Worm (Caenorhabditis elegans) whole organism, L4 larva: ENCODE data around the gene srx-131.

Experiments used
- fkh-10 ChIP-seq: fragments of 150-350 bp; optimal IDR thresholded peaks from 2 replicates; lab custom pipeline; 2014; ENCODE audit warnings: missing biosample characterization, missing genetic modification reagents, missing genetic modification characterization
- lim-7 ChIP-seq: fragments of 200-800 bp; sonication (Bioruptor generic); IDR thresholded peaks from 2 replicates; pipeline ENCODE4 v1.3.6; 2022; ENCODE audit warnings: missing genetic modification characterization, missing compliant biosample characterization
- madf-5 ChIP-seq, 2 experiments: fragments of 200-800 bp; sonication (Bioruptor generic); IDR thresholded peaks; 2 replicates each; pipeline ENCODE4 v1.3.6; 2022; ENCODE audit warnings: missing compliant biosample characterization in 2 of 2, missing genetic modification characterization in 2 of 2
- nhr-102 ChIP-seq: sonication (generic microtip); optimal IDR thresholded peaks from 2 replicates; lab custom pipeline; 2016; ENCODE audit warnings: mild to moderate bottlenecking, missing genetic modification characterization, moderate library complexity, missing compliant biosample characterization
- nhr-25 ChIP-seq: sonication (generic microtip); optimal IDR thresholded peaks from 2 replicates; lab custom pipeline; 2017; ENCODE audit warnings: missing genetic modification characterization, mild to moderate bottlenecking, missing compliant biosample characterization, antibody characterized with exemption, moderate library complexity, borderline replicate concordance; ENCODE audit not compliant: insufficient read depth
- nhr-76 ChIP-seq: fragments of 150-350 bp; optimal IDR thresholded peaks from 2 replicates; lab custom pipeline; 2014; ENCODE audit warnings: missing biosample characterization, missing genetic modification characterization
- nhr-77 ChIP-seq: fragments of 150-350 bp; optimal IDR thresholded peaks from 2 replicates; lab custom pipeline; 2014; ENCODE audit warnings: missing biosample characterization, missing genetic modification characterization
- php-3 ChIP-seq: fragments of 200-800 bp; sonication (Bioruptor generic); IDR thresholded peaks from 2 replicates; pipeline ENCODE4 v1.3.6; 2022; ENCODE audit warnings: missing genetic modification reagents, missing genetic modification characterization, missing compliant biosample characterization
- set-16 ChIP-seq: fragments of 200-800 bp; sonication (Bioruptor generic); IDR thresholded peaks from 2 replicates; pipeline ENCODE4 v1.3.6; 2022; ENCODE audit warnings: missing genetic modification reagents, missing genetic modification characterization, missing compliant biosample characterization
- snpc-4 ChIP-seq: fragments of 150-350 bp; optimal IDR thresholded peaks from 2 replicates; lab custom pipeline; 2014; ENCODE audit warnings: missing biosample characterization, missing genetic modification characterization
- unc-62 ChIP-seq, 3 experiments: fragments of 150-350 bp in 1 of 3; sonication (generic microtip); optimal IDR thresholded peaks in 2 of 3; peaks in 1 of 3; 1 replicate in 1 of 3; 2 replicates in 2 of 3; lab custom pipeline; 2014 to 2017; ENCODE audit warnings: missing biosample characterization in 3 of 3, missing genetic modification characterization in 3 of 3, missing genetic modification reagents in 3 of 3, missing genotype in 1 of 3
- zag-1 ChIP-seq: fragments of 150-350 bp; optimal IDR thresholded peaks from 2 replicates; lab custom pipeline; 2014; ENCODE audit warnings: missing biosample characterization, missing genetic modification characterization
- ztf-11 ChIP-seq: fragments of 150-350 bp; optimal IDR thresholded peaks from 2 replicates; lab custom pipeline; 2014; ENCODE audit warnings: missing biosample characterization, missing genetic modification characterization

DNA sequence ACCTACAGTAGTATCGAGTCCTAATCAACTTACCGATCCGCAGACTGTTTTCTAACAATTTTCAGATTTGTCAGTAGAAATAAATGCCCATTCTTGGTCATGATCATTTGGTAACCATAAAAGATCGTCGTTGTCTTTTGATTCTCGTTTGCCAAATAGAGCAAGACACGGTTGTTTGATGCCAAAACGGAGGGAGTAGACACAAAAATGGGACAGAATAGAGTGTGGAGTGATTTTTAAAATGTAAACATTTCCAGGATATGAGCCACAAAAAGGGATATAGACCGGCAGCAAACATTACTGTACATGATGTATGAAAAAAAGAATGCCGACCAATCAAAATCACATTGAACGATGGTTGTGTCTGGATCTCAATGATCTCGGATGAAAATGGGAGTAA is 28.4 kb upstream of the srx-131 start, which contains the start of gene F55B12.2:
- no peak for TF ChIP-seq nhr-25 (tag; lab: Kevin White, UChicago)
- no peak for TF ChIP-seq zag-1 (tag; lab: Kevin White, UChicago)
- no peak for TF ChIP-seq nhr-77 (tag; lab: Kevin White, UChicago)
- TF ChIP-seq unc-62 (GFP tag; optimal IDR thresholded peaks at IDR 0.05 in 1 of 2; lab: Kevin White, UChicago), result no peak
- no peak for TF ChIP-seq unc-62 (tag; optimal IDR thresholded peaks at IDR 0.05; lab: Kevin White, UChicago)
- no peak for TF ChIP-seq nhr-102 (tag; lab: Kevin White, UChicago)
- no peak for TF ChIP-seq ztf-11
- TF ChIP-seq set-16 (GFP tag; lab: Robert Waterston, UW), result no peak
- TF ChIP-seq snpc-4, result no peak
- TF ChIP-seq nhr-76 (tag; lab: Kevin White, UChicago), result no peak
- no peak for TF ChIP-seq php-3
- TF ChIP-seq madf-5 (GFP tag; IDR thresholded peaks at IDR 0.05; lab: Robert Waterston, UW), result no peak
- no peak for TF ChIP-seq lim-7 (GFP tag; lab: Robert Waterston, UW)
- no peak for TF ChIP-seq fkh-10 (GFP tag; lab: Kevin White, UChicago)
